Worm (Caenorhabditis elegans) whole organism, L4 larva: ENCODE measurements around the gene xbx-1.

ENCODE experiments used
- F37D6.2 ChIP-seq: sonication (generic microtip); optimal IDR thresholded peaks from 2 replicates; lab custom pipeline; 2016; ENCODE audit warnings: mild to moderate bottlenecking, missing genetic modification characterization, missing compliant biosample characterization
- F49E8.2 ChIP-seq: sonication (generic microtip); optimal IDR thresholded peaks from 2 replicates; lab custom pipeline; 2016; ENCODE audit warnings: missing compliant biosample characterization, mild to moderate bottlenecking, missing genetic modification characterization, borderline replicate concordance
- T20F7.1 ChIP-seq: fragments of 200-800 bp; sonication (Bioruptor generic); optimal IDR thresholded peaks from 2 replicates; lab custom pipeline; 2018; ENCODE audit warnings: mild to moderate bottlenecking, missing genetic modification characterization, missing compliant biosample characterization
- ZK546.5 ChIP-seq, 2 experiments: sonication (generic microtip); optimal IDR thresholded peaks; 2 replicates each; lab custom pipeline; 2017; ENCODE audit warnings: missing biosample characterization in 2 of 2, missing genetic modification characterization in 2 of 2
- aly-2 ChIP-seq: sonication (generic microtip); optimal IDR thresholded peaks from 2 replicates; lab custom pipeline; 2018; ENCODE audit warnings: missing biosample characterization, missing genetic modification characterization
- ceh-28 ChIP-seq: fragments of 150-350 bp; optimal IDR thresholded peaks from 2 replicates; lab custom pipeline; 2014; ENCODE audit warnings: missing biosample characterization, missing genetic modification reagents, missing genetic modification characterization
- ceh-32 ChIP-seq: sonication (generic microtip); optimal IDR thresholded peaks from 2 replicates; lab custom pipeline; 2016; ENCODE audit warnings: mild to moderate bottlenecking, missing genetic modification characterization, missing compliant biosample characterization; ENCODE audit not compliant: poor library complexity
- ceh-44 ChIP-seq: fragments of 200-800 bp; sonication (Bioruptor generic); IDR thresholded peaks from 2 replicates; pipeline ENCODE4 v1.3.6; 2022; ENCODE audit warnings: missing genetic modification reagents, missing genetic modification characterization, missing compliant biosample characterization
- ceh-82 ChIP-seq: sonication (generic microtip); optimal IDR thresholded peaks from 2 replicates; lab custom pipeline; 2017; ENCODE audit warnings: missing biosample characterization, missing genetic modification characterization
- ces-1 ChIP-seq: fragments of 150-350 bp; sonication (generic microtip); optimal IDR thresholded peaks from 4 replicates; lab custom pipeline; 2014; ENCODE audit warnings: missing biosample characterization, missing genetic modification reagents, missing genetic modification characterization
- cey-2 ChIP-seq: sonication (generic microtip); optimal IDR thresholded peaks from 3 replicates; lab custom pipeline; 2017; ENCODE audit warnings: missing genetic modification characterization, mild to moderate bottlenecking, missing compliant biosample characterization, antibody characterized with exemption, borderline replicate concordance; ENCODE audit not compliant: insufficient read depth
- ctbp-1 ChIP-seq: fragments of 200-800 bp; sonication (Bioruptor generic); IDR thresholded peaks from 2 replicates; pipeline ENCODE4 v1.3.6; 2022; ENCODE audit warnings: missing genetic modification reagents, missing genetic modification characterization, missing compliant biosample characterization
- daf-16 ChIP-seq, 3 experiments: sonication (generic microtip); optimal IDR thresholded peaks; 2 replicates each; lab custom pipeline; 2016 to 2017; ENCODE audit warnings: missing genetic modification characterization in 3 of 3, missing genetic modification reagents in 3 of 3, mild to moderate bottlenecking in 2 of 3, missing compliant biosample characterization in 2 of 3, missing biosample characterization in 1 of 3, moderate library complexity in 1 of 3
- daf-8 ChIP-seq: fragments of 200-800 bp; sonication (Bioruptor generic); IDR thresholded peaks from 2 replicates; pipeline ENCODE4 v1.3.6; 2022; ENCODE audit warnings: missing genetic modification characterization, missing compliant biosample characterization
- dmd-6 ChIP-seq: fragments of 200-800 bp; sonication (Bioruptor generic); IDR thresholded peaks from 2 replicates; pipeline ENCODE4 v1.3.6; 2022; ENCODE audit warnings: missing genetic modification reagents, missing genetic modification characterization, missing compliant biosample characterization
- egl-27 ChIP-seq: sonication (generic microtip); optimal IDR thresholded peaks from 3 replicates; lab custom pipeline; 2017; ENCODE audit warnings: missing biosample characterization, missing genetic modification reagents, missing genetic modification characterization
- fkh-10 ChIP-seq: fragments of 150-350 bp; optimal IDR thresholded peaks from 2 replicates; lab custom pipeline; 2014; ENCODE audit warnings: missing biosample characterization, missing genetic modification reagents, missing genetic modification characterization
- gei-8 ChIP-seq: fragments of 200-800 bp; sonication (Bioruptor generic); optimal IDR thresholded peaks from 2 replicates; lab custom pipeline; 2018; ENCODE audit warnings: mild to moderate bottlenecking, missing genetic modification characterization, missing compliant biosample characterization
- hlh-11 ChIP-seq: fragments of 200-800 bp; sonication (Bioruptor generic); optimal IDR thresholded peaks from 2 replicates; lab custom pipeline; 2018; ENCODE audit warnings: mild to moderate bottlenecking, missing genetic modification characterization, missing compliant biosample characterization
- hlh-30 ChIP-seq: sonication (generic microtip); optimal IDR thresholded peaks from 2 replicates; lab custom pipeline; 2017; ENCODE audit warnings: antibody characterized with exemption, mild to moderate bottlenecking, missing genetic modification characterization, missing compliant biosample characterization; ENCODE audit not compliant: insufficient read depth
- jun-1 ChIP-seq: fragments of 150-350 bp; optimal IDR thresholded peaks from 2 replicates; lab custom pipeline; 2014; ENCODE audit warnings: missing biosample characterization, missing genetic modification reagents, missing genetic modification characterization
- lin-1 ChIP-seq: fragments of 200-800 bp; sonication (Bioruptor generic); IDR thresholded peaks from 2 replicates; pipeline ENCODE4 v1.3.6; 2022; ENCODE audit warnings: missing genetic modification reagents, missing genetic modification characterization, missing compliant biosample characterization
- lin-38 ChIP-seq: fragments of 200-800 bp; sonication (Bioruptor generic); IDR thresholded peaks from 2 replicates; pipeline ENCODE4 v1.3.6; 2022; ENCODE audit warnings: missing genetic modification reagents, missing genetic modification characterization, missing compliant biosample characterization
- lsy-2 ChIP-seq, 2 experiments: fragments of 150-350 bp in 1 of 2; sonication (generic microtip) in 1 of 2; optimal IDR thresholded peaks; 2 replicates each; lab custom pipeline; 2014 to 2017; ENCODE audit warnings: missing biosample characterization in 2 of 2, missing genetic modification characterization in 2 of 2
- madf-5 ChIP-seq, 2 experiments: fragments of 200-800 bp; sonication (Bioruptor generic); IDR thresholded peaks; 2 replicates each; pipeline ENCODE4 v1.3.6; 2022; ENCODE audit warnings: missing compliant biosample characterization in 2 of 2, missing genetic modification characterization in 2 of 2
- mdl-1 ChIP-seq, 2 experiments: fragments of 150-350 bp in 1 of 2; sonication (generic microtip) in 1 of 2; optimal IDR thresholded peaks; 2 replicates each; lab custom pipeline; 2014 to 2017; ENCODE audit warnings: missing biosample characterization in 2 of 2, missing genetic modification characterization in 2 of 2
- mdt-29 ChIP-seq: fragments of 200-800 bp; sonication (Bioruptor generic); IDR thresholded peaks from 2 replicates; pipeline ENCODE4 v1.3.6; 2022; ENCODE audit warnings: missing genetic modification reagents, missing genetic modification characterization, missing compliant biosample characterization
- mep-1 ChIP-seq: fragments of 150-350 bp; sonication (generic microtip); optimal IDR thresholded peaks from 3 replicates; lab custom pipeline; 2014; ENCODE audit warnings: missing biosample characterization, missing genetic modification characterization
- mes-2 ChIP-seq: sonication (generic microtip); optimal IDR thresholded peaks from 2 replicates; lab custom pipeline; 2016; ENCODE audit warnings: missing genotype, mild to moderate bottlenecking, missing genetic modification characterization, missing compliant biosample characterization; ENCODE audit not compliant: poor library complexity, severe bottlenecking
- nhr-25 ChIP-seq: sonication (generic microtip); optimal IDR thresholded peaks from 2 replicates; lab custom pipeline; 2017; ENCODE audit warnings: missing genetic modification characterization, mild to moderate bottlenecking, missing compliant biosample characterization, antibody characterized with exemption, moderate library complexity, borderline replicate concordance; ENCODE audit not compliant: insufficient read depth
- nhr-28 ChIP-seq: fragments of 150-350 bp; optimal IDR thresholded peaks from 2 replicates; lab custom pipeline; 2014; ENCODE audit warnings: missing biosample characterization, missing genetic modification characterization
- nhr-41 ChIP-seq: fragments of 200-800 bp; sonication (Bioruptor generic); IDR thresholded peaks from 2 replicates; pipeline ENCODE4 v1.3.6; 2022; ENCODE audit warnings: missing genetic modification reagents, missing genetic modification characterization, missing compliant biosample characterization
- nhr-48 ChIP-seq: sonication (generic microtip); optimal IDR thresholded peaks from 2 replicates; lab custom pipeline; 2016; ENCODE audit warnings: mild to moderate bottlenecking, missing genetic modification characterization, missing compliant biosample characterization
- nhr-6 ChIP-seq: fragments of 150-350 bp; optimal IDR thresholded peaks from 2 replicates; lab custom pipeline; 2014; ENCODE audit warnings: missing biosample characterization, missing genetic modification characterization
- nhr-76 ChIP-seq: fragments of 150-350 bp; optimal IDR thresholded peaks from 2 replicates; lab custom pipeline; 2014; ENCODE audit warnings: missing biosample characterization, missing genetic modification characterization
- php-3 ChIP-seq: fragments of 200-800 bp; sonication (Bioruptor generic); IDR thresholded peaks from 2 replicates; pipeline ENCODE4 v1.3.6; 2022; ENCODE audit warnings: missing genetic modification reagents, missing genetic modification characterization, missing compliant biosample characterization
- rbr-2 ChIP-seq: sonication (generic microtip); optimal IDR thresholded peaks from 2 replicates; lab custom pipeline; 2016; ENCODE audit warnings: missing genotype, missing genetic modification characterization, missing compliant biosample characterization
- sdz-12 ChIP-seq: fragments of 200-800 bp; sonication (Bioruptor generic); optimal IDR thresholded peaks from 2 replicates; lab custom pipeline; 2018; ENCODE audit warnings: mild to moderate bottlenecking, missing genetic modification characterization, missing compliant biosample characterization
- spr-1 ChIP-seq: sonication (generic microtip); optimal IDR thresholded peaks from 2 replicates; lab custom pipeline; 2016; ENCODE audit warnings: mild to moderate bottlenecking, missing genetic modification characterization, missing compliant biosample characterization
- unc-39 ChIP-seq: sonication (generic microtip); optimal IDR thresholded peaks from 2 replicates; lab custom pipeline; 2017; ENCODE audit warnings: missing biosample characterization, missing genetic modification characterization
- vab-7 ChIP-seq: fragments of 200-800 bp; sonication (Bioruptor generic); IDR thresholded peaks from 2 replicates; pipeline ENCODE4 v1.3.6; 2022; ENCODE audit warnings: missing genetic modification reagents, missing genetic modification characterization, missing compliant biosample characterization
- ztf-11 ChIP-seq: fragments of 150-350 bp; optimal IDR thresholded peaks from 2 replicates; lab custom pipeline; 2014; ENCODE audit warnings: missing biosample characterization, missing genetic modification characterization

The xbx-1 gene

ce11 chrV:14943774-14944173 is 36.3 kb upstream of the xbx-1 start:
- TF ChIP-seq nhr-76 (no peak), dmd-6 (GFP tag; lab: Robert Waterston, UW) (no peak), ceh-28 (tag; lab: Kevin White, UChicago) (peak; percentile 86), aly-2 (tag; lab: Kevin White, UChicago) (no peak), ceh-82 (tag; lab: Kevin White, UChicago) (no peak), lin-1 (GFP tag; lab: Robert Waterston, UW) (no peak), jun-1 (tag; lab: Kevin White, UChicago) (no peak), ctbp-1 (GFP tag; lab: Robert Waterston, UW) (no peak)

ce11 chrV:14945124-14945523 is 34.9 kb upstream of the xbx-1 start:
- TF ChIP-seq sdz-12 (GFP tag; lab: Kevin White, UChicago) (no peak), ztf-11 (tag; lab: Kevin White, UChicago) (no peak), mdl-1 (tag; optimal IDR thresholded peaks at IDR 0.05; lab: Kevin White, UChicago) (no peak), lin-38 (GFP tag; lab: Robert Waterston, UW) (no peak), lsy-2 (tag; optimal IDR thresholded peaks at IDR 0.05; lab: Kevin White, UChicago) (no peak), ceh-32 (no peak), ceh-28 (tag; lab: Kevin White, UChicago) (peak; percentile 53)

DNA sequence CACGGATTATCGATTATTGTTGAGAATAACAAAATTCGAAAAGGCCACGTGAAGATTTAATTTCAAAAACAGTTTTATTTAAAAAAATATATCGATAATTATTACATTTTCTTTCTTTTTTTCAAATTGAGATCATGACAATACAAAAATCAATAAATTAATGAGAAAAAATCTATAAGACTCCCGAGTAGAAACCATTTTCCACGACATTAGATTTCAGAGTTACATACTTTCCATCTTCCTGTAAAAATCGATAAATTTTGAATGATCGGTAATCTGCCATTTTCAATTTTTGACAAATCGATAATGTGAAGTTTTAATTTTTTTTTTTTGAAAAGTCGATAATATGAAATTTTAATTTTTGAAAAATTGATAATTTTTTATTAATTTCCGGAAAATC is 34.3 kb upstream of the xbx-1 start, which contains the start of gene C30G7.3:
TSS of gene C30G7.3 (minus strand) at position 8 of the 400 bp plus-strand sequence.
- TF ChIP-seq mep-1: no peak
- no peak for TF ChIP-seq vab-7 (GFP tag; lab: Robert Waterston, UW)
- no peak for TF ChIP-seq nhr-25 (tag; lab: Kevin White, UChicago)
- peak; percentile 51 for TF ChIP-seq ceh-28 (tag; lab: Kevin White, UChicago)
- no peak for TF ChIP-seq T20F7.1 (GFP tag; lab: Kevin White, UChicago)
- TF ChIP-seq mdt-29 (GFP tag; lab: Robert Waterston, UW): no peak

ce11 chrV:14947022-14947421 is 33.0 kb upstream of the xbx-1 start, which contains the start of gene C30G7.4:
Gene C30G7.4, minus strand, starts transcription at chrV:14947122.
- TF ChIP-seq hlh-11: no peak
- no peak for TF ChIP-seq ces-1 (GFP tag; lab: Kevin White, UChicago)
- TF ChIP-seq madf-5 (GFP tag; IDR thresholded peaks at IDR 0.05; lab: Robert Waterston, UW): no peak
- no peak for TF ChIP-seq F49E8.2 (tag; lab: Kevin White, UChicago)
- no peak for TF ChIP-seq spr-1 (tag; lab: Kevin White, UChicago)
- no peak for TF ChIP-seq daf-8
- TF ChIP-seq hlh-30 (tag; lab: Kevin White, UChicago): no peak
- no peak for TF ChIP-seq nhr-28 (tag; lab: Kevin White, UChicago)
- no peak for TF ChIP-seq ZK546.5 (tag; optimal IDR thresholded peaks at IDR 0.05; lab: Kevin White, UChicago)

ce11 chrV:14948566-14948965 is 31.5 kb upstream of the xbx-1 start:
- TF ChIP-seq mes-2 (no peak), rbr-2 (tag; lab: Kevin White, UChicago) (peak; percentile 31), nhr-6 (tag; lab: Kevin White, UChicago) (peak; percentile 18), nhr-41 (GFP tag; lab: Robert Waterston, UW) (no peak), mdl-1 (tag; optimal IDR thresholded peaks at IDR 0.05; lab: Kevin White, UChicago) (peak in 1 of 2 experiments; percentile 76), egl-27 (tag; lab: Kevin White, UChicago) (no peak), F37D6.2 (tag; lab: Kevin White, UChicago) (no peak), fkh-10 (GFP tag; lab: Kevin White, UChicago) (peak; percentile 3), ceh-44 (GFP tag; lab: Robert Waterston, UW) (no peak), hlh-30 (tag; lab: Kevin White, UChicago) (peak; percentile 61), hlh-11 (no peak), php-3 (GFP tag; lab: Robert Waterston, UW) (no peak), cey-2 (tag; lab: Kevin White, UChicago) (no peak), unc-39 (no peak), mdt-29 (GFP tag; lab: Robert Waterston, UW) (no peak), nhr-48 (no peak), daf-16 (GFP tag; optimal IDR thresholded peaks at IDR 0.05; lab: Kevin White, UChicago) (peak in 1 of 2 experiments; percentile 70), daf-16 (tag; optimal IDR thresholded peaks at IDR 0.05; lab: Kevin White, UChicago) (no peak), gei-8 (GFP tag; lab: Kevin White, UChicago) (no peak)
